Worm (Caenorhabditis elegans) whole organism, mixed stage, embryonic: ENCODE results near the gene F43B10.1.

Experiments
- M03D4.4 ChIP-seq: sonication (generic microtip); optimal IDR thresholded peaks from 2 replicates; lab custom pipeline; 2017; ENCODE audit warnings: mild to moderate bottlenecking, missing genetic modification characterization, missing compliant biosample characterization
- bed-3 ChIP-seq: fragments of 200-800 bp; sonication (Bioruptor generic); optimal IDR thresholded peaks from 3 replicates; lab custom pipeline; 2018; ENCODE audit warnings: mild to moderate bottlenecking, missing genetic modification characterization, moderate library complexity, missing compliant biosample characterization
- blmp-1 ChIP-seq: fragments of 150-350 bp; optimal IDR thresholded peaks from 2 replicates; lab custom pipeline; 2014; ENCODE audit warnings: missing biosample characterization, missing genetic modification characterization
- ceh-39 ChIP-seq: fragments of 150-350 bp; optimal IDR thresholded peaks from 2 replicates; lab custom pipeline; 2014; ENCODE audit warnings: missing biosample characterization, missing genetic modification characterization
- ceh-43 ChIP-seq: fragments of 200-800 bp; sonication (Bioruptor generic); optimal IDR thresholded peaks from 2 replicates; lab custom pipeline; 2018; ENCODE audit warnings: mild to moderate bottlenecking, missing genetic modification characterization, moderate library complexity, missing compliant biosample characterization
- ceh-83 ChIP-seq: fragments of 200-800 bp; sonication (Bioruptor generic); optimal IDR thresholded peaks from 2 replicates; lab custom pipeline; 2018; ENCODE audit warnings: mild to moderate bottlenecking, missing genetic modification characterization, missing compliant biosample characterization
- ces-1 ChIP-seq: fragments of 150-350 bp; optimal IDR thresholded peaks from 2 replicates; lab custom pipeline; 2014; ENCODE audit warnings: missing biosample characterization, missing genetic modification reagents, missing genetic modification characterization
- cnd-1 ChIP-seq: fragments of 200-800 bp; sonication (Bioruptor generic); optimal IDR thresholded peaks from 2 replicates; lab custom pipeline; 2018; ENCODE audit warnings: mild to moderate bottlenecking, missing genetic modification characterization, missing compliant biosample characterization
- elt-1 ChIP-seq: sonication (generic microtip); optimal IDR thresholded peaks from 2 replicates; lab custom pipeline; 2017; ENCODE audit warnings: missing genetic modification characterization, mild to moderate bottlenecking, missing compliant biosample characterization, antibody characterized with exemption, moderate library complexity, borderline replicate concordance; ENCODE audit not compliant: insufficient read depth
- elt-3 ChIP-seq: fragments of 150-350 bp; optimal IDR thresholded peaks from 2 replicates; lab custom pipeline; 2014; ENCODE audit warnings: missing biosample characterization, missing genetic modification characterization
- flh-1 ChIP-seq: fragments of 200-800 bp; sonication (Bioruptor generic); optimal IDR thresholded peaks from 2 replicates; lab custom pipeline; 2018; ENCODE audit warnings: mild to moderate bottlenecking, missing genetic modification characterization, moderate library complexity, missing compliant biosample characterization
- ham-2 ChIP-seq: fragments of 200-800 bp; sonication (Bioruptor generic); optimal IDR thresholded peaks from 2 replicates; lab custom pipeline; 2018; ENCODE audit warnings: mild to moderate bottlenecking, missing genetic modification characterization, missing compliant biosample characterization
- hlh-1 ChIP-seq: fragments of 150-350 bp; optimal IDR thresholded peaks from 2 replicates; lab custom pipeline; 2014; ENCODE audit warnings: missing biosample characterization, missing genetic modification reagents, missing genetic modification characterization
- lin-32 ChIP-seq: fragments of 200-800 bp; sonication (Bioruptor generic); optimal IDR thresholded peaks from 2 replicates; lab custom pipeline; 2018; ENCODE audit warnings: mild to moderate bottlenecking, missing genetic modification characterization, missing compliant biosample characterization
- lsy-2 ChIP-seq: fragments of 150-350 bp; optimal IDR thresholded peaks from 2 replicates; lab custom pipeline; 2014; ENCODE audit warnings: missing biosample characterization, missing genetic modification characterization
- mab-5 ChIP-seq: fragments of 150-350 bp; optimal IDR thresholded peaks from 2 replicates; lab custom pipeline; 2014; ENCODE audit warnings: missing biosample characterization, missing genetic modification characterization
- mep-1 ChIP-seq: fragments of 150-350 bp; optimal IDR thresholded peaks from 2 replicates; lab custom pipeline; 2017; ENCODE audit warnings: missing biosample characterization, missing genetic modification reagents, missing genetic modification characterization, inconsistent platforms
- mls-2 ChIP-seq: sonication (generic microtip); optimal IDR thresholded peaks from 2 replicates; lab custom pipeline; 2016; ENCODE audit warnings: mild to moderate bottlenecking, missing genetic modification characterization, moderate library complexity, missing compliant biosample characterization
- nhr-12 ChIP-seq: fragments of 150-350 bp; optimal IDR thresholded peaks from 2 replicates; lab custom pipeline; 2014; ENCODE audit warnings: missing biosample characterization, missing genetic modification characterization
- nhr-2 ChIP-seq: fragments of 150-350 bp; optimal IDR thresholded peaks from 2 replicates; lab custom pipeline; 2014; ENCODE audit warnings: missing biosample characterization, missing genetic modification characterization
- nhr-237 ChIP-seq: fragments of 150-350 bp; optimal IDR thresholded peaks from 2 replicates; lab custom pipeline; 2014; ENCODE audit warnings: missing biosample characterization, missing genetic modification characterization
- nhr-28 ChIP-seq: fragments of 150-350 bp; optimal IDR thresholded peaks from 2 replicates; lab custom pipeline; 2014; ENCODE audit warnings: missing biosample characterization, missing genetic modification characterization
- nhr-76 ChIP-seq: sonication (generic microtip); optimal IDR thresholded peaks from 2 replicates; lab custom pipeline; 2017; ENCODE audit warnings: missing biosample characterization, missing genetic modification characterization
- pha-4 ChIP-seq: fragments of 150-350 bp; optimal IDR thresholded peaks from 2 replicates; lab custom pipeline; 2018; ENCODE audit warnings: missing biosample characterization, missing genetic modification reagents, missing genetic modification characterization
- sem-2 ChIP-seq: fragments of 200-800 bp; sonication (Bioruptor generic); optimal IDR thresholded peaks from 2 replicates; lab custom pipeline; 2018; ENCODE audit warnings: mild to moderate bottlenecking, missing genetic modification characterization, missing compliant biosample characterization
- snpc-4 ChIP-seq: fragments of 150-350 bp; optimal IDR thresholded peaks from 2 replicates; lab custom pipeline; 2014; ENCODE audit warnings: missing biosample characterization, missing genetic modification characterization
- sptf-1 ChIP-seq: sonication (generic microtip); optimal IDR thresholded peaks from 2 replicates; lab custom pipeline; 2017; ENCODE audit warnings: mild to moderate bottlenecking, missing genetic modification characterization, moderate library complexity, missing compliant biosample characterization
- tbx-8 ChIP-seq: fragments of 200-800 bp; sonication (Bioruptor generic); optimal IDR thresholded peaks from 2 replicates; lab custom pipeline; 2018; ENCODE audit warnings: mild to moderate bottlenecking, missing genetic modification characterization, moderate library complexity, missing compliant biosample characterization
- unc-120 ChIP-seq: sonication (generic microtip); optimal IDR thresholded peaks from 2 replicates; lab custom pipeline; 2017; ENCODE audit warnings: missing genetic modification characterization, missing compliant biosample characterization; ENCODE audit not compliant: poor library complexity, severe bottlenecking
- unc-39 ChIP-seq: fragments of 150-350 bp; optimal IDR thresholded peaks from 2 replicates; lab custom pipeline; 2014; ENCODE audit warnings: missing biosample characterization, missing genetic modification characterization
- unc-62 ChIP-seq: fragments of 150-350 bp; optimal IDR thresholded peaks from 2 replicates; lab custom pipeline; 2014; ENCODE audit warnings: missing biosample characterization, missing genetic modification reagents, missing genetic modification characterization
- zip-8 ChIP-seq: fragments of 150-350 bp; optimal IDR thresholded peaks from 2 replicates; lab custom pipeline; 2014; ENCODE audit warnings: missing biosample characterization, missing genetic modification characterization
- ztf-11 ChIP-seq: fragments of 150-350 bp; optimal IDR thresholded peaks from 2 replicates; lab custom pipeline; 2014; ENCODE audit warnings: missing biosample characterization, missing genetic modification characterization

Gene F43B10.1

ce11 chrX:16596972-16597371 lies 65.7 kb downstream of the F43B10.1 start:
- TF ChIP-seq unc-120 (tag; lab: Kevin White, UChicago) (no peak), nhr-12 (tag; lab: Kevin White, UChicago) (no peak)

- TF ChIP-seq mab-5 (tag; lab: Kevin White, UChicago) = no peak
- no peak for TF ChIP-seq ceh-83 (GFP tag; lab: Kevin White, UChicago)
- no peak for TF ChIP-seq pha-4 (tag; lab: Kevin White, UChicago)
- TF ChIP-seq ham-2 (GFP tag; lab: Kevin White, UChicago) = peak; percentile 28
- TF ChIP-seq nhr-12 (tag; lab: Kevin White, UChicago) = no peak
- TF ChIP-seq nhr-237 = no peak
- no peak for TF ChIP-seq sem-2 (GFP tag; lab: Kevin White, UChicago)
- no peak for TF ChIP-seq mep-1 (tag; lab: Kevin White, UChicago)
- TF ChIP-seq blmp-1 (tag; lab: Kevin White, UChicago) = no peak
- TF ChIP-seq lin-32 (GFP tag; lab: Kevin White, UChicago) = no peak
- no peak for TF ChIP-seq nhr-76 (tag; lab: Kevin White, UChicago)
- TF ChIP-seq ces-1 (GFP tag; lab: Kevin White, UChicago) = peak; percentile 97
- no peak for TF ChIP-seq nhr-28 (tag; lab: Kevin White, UChicago)
- no peak for TF ChIP-seq flh-1 (GFP tag; lab: Kevin White, UChicago)
- TF ChIP-seq elt-1 (tag; lab: Kevin White, UChicago) = peak; percentile 71
- TF ChIP-seq unc-62 = no peak
- no peak for TF ChIP-seq bed-3
- TF ChIP-seq lsy-2 (tag; lab: Kevin White, UChicago) = no peak
- TF ChIP-seq zip-8 = no peak
- TF ChIP-seq sptf-1 = peak; percentile 25
- TF ChIP-seq snpc-4 (tag; lab: Kevin White, UChicago) = no peak
Measured at ce11 chrX:16595522-16596282, 66.9 kb downstream of the F43B10.1 start.

ce11 chrX:16594931-16595330 lies 67.7 kb downstream of the F43B10.1 start, which contains the start of gene cdh-9:
Gene cdh-9, plus strand, starts transcription at chrX:16595231.
- TF ChIP-seq elt-3 (tag; lab: Kevin White, UChicago) (no peak), nhr-2 (tag; lab: Kevin White, UChicago) (no peak), sem-2 (GFP tag; lab: Kevin White, UChicago) (no peak), lin-32 (GFP tag; lab: Kevin White, UChicago) (no peak), flh-1 (GFP tag; lab: Kevin White, UChicago) (no peak), blmp-1 (tag; lab: Kevin White, UChicago) (no peak), bed-3 (no peak), tbx-8 (no peak), cnd-1 (tag; lab: Kevin White, UChicago) (no peak), mep-1 (tag; lab: Kevin White, UChicago) (no peak), snpc-4 (tag; lab: Kevin White, UChicago) (no peak), unc-62 (no peak), elt-1 (tag; lab: Kevin White, UChicago) (no peak)

DNA sequence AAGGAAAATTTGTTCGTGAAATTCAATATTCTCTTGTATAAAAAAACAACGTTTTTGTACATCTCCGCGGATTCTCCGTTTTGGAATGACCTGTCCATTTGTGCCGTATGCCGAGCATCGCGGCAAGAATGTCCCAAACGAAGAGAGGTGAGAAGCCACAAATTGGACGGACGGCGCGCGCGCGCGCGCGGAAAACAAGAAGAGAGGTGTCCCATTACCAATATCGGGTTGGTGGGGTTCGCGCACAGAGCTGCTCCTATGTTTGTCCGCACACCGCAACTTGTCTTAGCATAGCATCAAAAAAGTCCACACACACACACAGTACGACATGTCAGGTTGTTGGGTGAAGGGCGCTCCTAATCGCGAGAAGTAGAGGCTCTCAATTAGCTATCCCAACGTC lies 71.1 kb downstream of the F43B10.1 start:
- no peak for TF ChIP-seq cnd-1 (tag; lab: Kevin White, UChicago)
- no peak for TF ChIP-seq blmp-1 (tag; lab: Kevin White, UChicago)
- TF ChIP-seq flh-1 (GFP tag; lab: Kevin White, UChicago) = no peak
- TF ChIP-seq ham-2 (GFP tag; lab: Kevin White, UChicago) = no peak
- no peak for TF ChIP-seq snpc-4 (tag; lab: Kevin White, UChicago)
- TF ChIP-seq tbx-8 = no peak
- no peak for TF ChIP-seq zip-8
- TF ChIP-seq pha-4 (tag; lab: Kevin White, UChicago) = no peak
- TF ChIP-seq lin-32 (GFP tag; lab: Kevin White, UChicago) = no peak
- no peak for TF ChIP-seq unc-120 (tag; lab: Kevin White, UChicago)
- no peak for TF ChIP-seq nhr-76 (tag; lab: Kevin White, UChicago)
- no peak for TF ChIP-seq ztf-11 (tag; lab: Kevin White, UChicago)
- no peak for TF ChIP-seq elt-1 (tag; lab: Kevin White, UChicago)
- TF ChIP-seq mab-5 (tag; lab: Kevin White, UChicago) = no peak
- TF ChIP-seq hlh-1 (tag; lab: Kevin White, UChicago) = no peak
- TF ChIP-seq, all 35 proteins: peak for 0

- TF ChIP-seq sem-2 (GFP tag; lab: Kevin White, UChicago) (peak; percentile 47), mls-2 (tag; lab: Kevin White, UChicago) (peak; percentile 79), elt-3 (tag; lab: Kevin White, UChicago) (no peak), lsy-2 (tag; lab: Kevin White, UChicago) (peak; percentile 21), ceh-43 (GFP tag; lab: Kevin White, UChicago) (peak; percentile 59), unc-39 (no peak), lin-32 (GFP tag; lab: Kevin White, UChicago) (peak; percentile 33), zip-8 (no peak), nhr-12 (tag; lab: Kevin White, UChicago) (no peak), ceh-39 (tag; lab: Kevin White, UChicago) (no peak), pha-4 (tag; lab: Kevin White, UChicago) (peak; percentile 21), elt-1 (tag; lab: Kevin White, UChicago) (no peak), blmp-1 (tag; lab: Kevin White, UChicago) (no peak), nhr-28 (tag; lab: Kevin White, UChicago) (no peak), flh-1 (GFP tag; lab: Kevin White, UChicago) (no peak), ham-2 (GFP tag; lab: Kevin White, UChicago) (peak; percentile 55), cnd-1 (tag; lab: Kevin White, UChicago) (peak; percentile 79), unc-120 (tag; lab: Kevin White, UChicago) (peak; percentile 48), ces-1 (GFP tag; lab: Kevin White, UChicago) (peak; percentile 1), unc-62 (peak; percentile 29), ceh-83 (GFP tag; lab: Kevin White, UChicago) (peak; percentile 81), bed-3 (peak; percentile 41), hlh-1 (tag; lab: Kevin White, UChicago) (no peak), M03D4.4 (tag; lab: Kevin White, UChicago) (peak; percentile 81), snpc-4 (tag; lab: Kevin White, UChicago) (no peak), ztf-11 (tag; lab: Kevin White, UChicago) (no peak), nhr-237 (no peak)
Measured at ce11 chrX:16590803-16591202, 71.8 kb downstream of the F43B10.1 start.
